Fruit fly (Drosophila melanogaster) whole organism, embryonic: ENCODE results near the gene PAPLA1.

ENCODE experiments used
- CG12942 ChIP-seq: fragments of 200-800 bp; sonication (Bioruptor generic); optimal IDR thresholded peaks from 3 replicates; lab custom pipeline; 2016; ENCODE audit warnings: missing biosample characterization, missing genetic modification characterization
- CG18262 ChIP-seq: fragments of 200-800 bp; optimal IDR thresholded peaks from 3 replicates; lab custom pipeline; 2019; ENCODE audit warnings: missing biosample characterization, mild to moderate bottlenecking, missing genetic modification characterization, moderate library complexity
- Rx ChIP-seq: fragments of 200-800 bp; sonication (Bioruptor generic); IDR thresholded peaks from 2 replicates; pipeline ENCODE4 v1.3.6; 2022; ENCODE audit warnings: missing biosample characterization, missing genetic modification characterization
- gsb-n ChIP-seq: fragments of 200-800 bp; sonication (Bioruptor generic); optimal IDR thresholded peaks from 3 replicates; lab custom pipeline; 2018; ENCODE audit warnings: missing biosample characterization, mild to moderate bottlenecking, missing genetic modification characterization
- insv ChIP-seq, 2 experiments: fragments of 200-800 bp; sonication (Bioruptor generic); optimal IDR thresholded peaks; 3 replicates each; lab custom pipeline; 2016 to 2018; ENCODE audit warnings: missing biosample characterization in 2 of 2, missing genetic modification characterization in 2 of 2
- tx ChIP-seq: fragments of 200-800 bp; sonication (Bioruptor generic); optimal IDR thresholded peaks from 2 replicates; lab custom pipeline; 2016; ENCODE audit warnings: missing biosample characterization, missing genetic modification characterization

dm6 chr2L:8129996-8130641 lies 29.3 kb downstream of the PAPLA1 start:
- TF ChIP-seq CG12942 (GFP tag; lab: Kevin White, UChicago) = no peak
- TF ChIP-seq tx (GFP tag; lab: Kevin White, UChicago) = no peak
- TF ChIP-seq Rx (GFP tag; lab: Robert Waterston, UW) = no peak
- TF ChIP-seq CG18262 (tag; lab: Kevin White, UChicago) = no peak
- TF ChIP-seq insv (GFP tag; optimal IDR thresholded peaks at IDR 0.05; lab: Kevin White, UChicago) = no peak
- TF ChIP-seq gsb-n (tag; lab: Kevin White, UChicago) = no peak
